Worm (Caenorhabditis elegans) whole organism, L4 larva: ENCODE measurements around the gene sdz-10.

Source experiments
- F49E8.2 ChIP-seq: sonication (generic microtip); optimal IDR thresholded peaks from 2 replicates; lab custom pipeline; 2016; ENCODE audit warnings: missing compliant biosample characterization, mild to moderate bottlenecking, missing genetic modification characterization, borderline replicate concordance
- T26A8.4 ChIP-seq: fragments of 200-800 bp; sonication (Bioruptor generic); IDR thresholded peaks from 2 replicates; pipeline ENCODE4 v1.3.6; 2022; ENCODE audit warnings: missing genetic modification characterization, missing compliant biosample characterization
- Y48G9A.11 ChIP-seq: fragments of 200-800 bp; sonication (Bioruptor generic); IDR thresholded peaks from 2 replicates; pipeline ENCODE4 v1.3.6; 2022; ENCODE audit warnings: missing genetic modification reagents, missing genetic modification characterization, missing compliant biosample characterization
- Y75B8A.6 ChIP-seq: fragments of 200-800 bp; sonication (Bioruptor generic); IDR thresholded peaks from 2 replicates; pipeline ENCODE4 v1.3.6; 2022; ENCODE audit warnings: missing genetic modification reagents, missing genetic modification characterization, missing compliant biosample characterization
- aha-1 ChIP-seq: fragments of 150-350 bp; peaks from one replicate; lab custom pipeline; 2014; ENCODE audit warnings: missing biosample characterization, missing genetic modification characterization
- arid-1 ChIP-seq: fragments of 200-800 bp; sonication (Bioruptor generic); conservative IDR thresholded peaks from 2 replicates; pipeline ENCODE4 v1.3.6; 2022; ENCODE audit warnings: missing genetic modification reagents, missing genetic modification characterization, missing compliant biosample characterization
- ceh-20 ChIP-seq: fragments of 200-800 bp; sonication (Bioruptor generic); IDR thresholded peaks from 2 replicates; pipeline ENCODE4 v1.3.6; 2022; ENCODE audit warnings: missing genetic modification reagents, missing genetic modification characterization, missing compliant biosample characterization
- ceh-28 ChIP-seq: fragments of 150-350 bp; optimal IDR thresholded peaks from 2 replicates; lab custom pipeline; 2014; ENCODE audit warnings: missing biosample characterization, missing genetic modification reagents, missing genetic modification characterization
- ceh-32 ChIP-seq: sonication (generic microtip); optimal IDR thresholded peaks from 2 replicates; lab custom pipeline; 2016; ENCODE audit warnings: mild to moderate bottlenecking, missing genetic modification characterization, missing compliant biosample characterization; ENCODE audit not compliant: poor library complexity
- ceh-44 ChIP-seq: fragments of 200-800 bp; sonication (Bioruptor generic); IDR thresholded peaks from 2 replicates; pipeline ENCODE4 v1.3.6; 2022; ENCODE audit warnings: missing genetic modification reagents, missing genetic modification characterization, missing compliant biosample characterization
- ces-1 ChIP-seq: fragments of 150-350 bp; sonication (generic microtip); optimal IDR thresholded peaks from 4 replicates; lab custom pipeline; 2014; ENCODE audit warnings: missing biosample characterization, missing genetic modification reagents, missing genetic modification characterization
- daf-16 ChIP-seq, 3 experiments: sonication (generic microtip); optimal IDR thresholded peaks; 2 replicates each; lab custom pipeline; 2016 to 2017; ENCODE audit warnings: missing genetic modification characterization in 3 of 3, missing genetic modification reagents in 3 of 3, mild to moderate bottlenecking in 2 of 3, missing compliant biosample characterization in 2 of 3, missing biosample characterization in 1 of 3, moderate library complexity in 1 of 3
- daf-19 ChIP-seq: fragments of 200-800 bp; sonication (Bioruptor generic); conservative IDR thresholded peaks from 2 replicates; pipeline ENCODE4 v1.3.6; 2022; ENCODE audit warnings: missing genetic modification characterization, missing compliant biosample characterization
- daf-8 ChIP-seq: fragments of 200-800 bp; sonication (Bioruptor generic); IDR thresholded peaks from 2 replicates; pipeline ENCODE4 v1.3.6; 2022; ENCODE audit warnings: missing genetic modification characterization, missing compliant biosample characterization
- dmd-8 ChIP-seq: fragments of 200-800 bp; sonication (Bioruptor generic); IDR thresholded peaks from 2 replicates; pipeline ENCODE4 v1.3.6; 2022; ENCODE audit warnings: missing genetic modification characterization, missing compliant biosample characterization
- dmd-9 ChIP-seq: fragments of 200-800 bp; sonication (Bioruptor generic); IDR thresholded peaks from 2 replicates; pipeline ENCODE4 v1.3.6; 2022; ENCODE audit warnings: missing genetic modification reagents, missing genetic modification characterization, missing compliant biosample characterization
- dpl-1 ChIP-seq: fragments of 150-350 bp; optimal IDR thresholded peaks from 2 replicates; lab custom pipeline; 2014; ENCODE audit warnings: missing biosample characterization, missing genetic modification reagents, missing genetic modification characterization
- fkh-10 ChIP-seq: fragments of 150-350 bp; optimal IDR thresholded peaks from 2 replicates; lab custom pipeline; 2014; ENCODE audit warnings: missing biosample characterization, missing genetic modification reagents, missing genetic modification characterization
- fos-1 ChIP-seq: fragments of 150-350 bp; optimal IDR thresholded peaks from 2 replicates; lab custom pipeline; 2014; ENCODE audit warnings: missing biosample characterization, missing genetic modification characterization
- hlh-11 ChIP-seq: fragments of 200-800 bp; sonication (Bioruptor generic); optimal IDR thresholded peaks from 2 replicates; lab custom pipeline; 2018; ENCODE audit warnings: mild to moderate bottlenecking, missing genetic modification characterization, missing compliant biosample characterization
- hmg-1.1 ChIP-seq: fragments of 200-800 bp; sonication (Bioruptor generic); IDR thresholded peaks from 2 replicates; pipeline ENCODE4 v1.3.6; 2022; ENCODE audit warnings: missing genetic modification reagents, missing genetic modification characterization, missing compliant biosample characterization
- jun-1 ChIP-seq: fragments of 150-350 bp; optimal IDR thresholded peaks from 2 replicates; lab custom pipeline; 2014; ENCODE audit warnings: missing biosample characterization, missing genetic modification reagents, missing genetic modification characterization
- lim-7 ChIP-seq: fragments of 200-800 bp; sonication (Bioruptor generic); IDR thresholded peaks from 2 replicates; pipeline ENCODE4 v1.3.6; 2022; ENCODE audit warnings: missing genetic modification characterization, missing compliant biosample characterization
- lin-13 ChIP-seq: fragments of 150-350 bp; optimal IDR thresholded peaks from 2 replicates; lab custom pipeline; 2014; ENCODE audit warnings: missing biosample characterization, missing genetic modification reagents, missing genetic modification characterization
- lin-15B ChIP-seq: fragments of 150-350 bp; sonication (generic microtip); optimal IDR thresholded peaks from 3 replicates; lab custom pipeline; 2014; ENCODE audit warnings: missing biosample characterization, missing genetic modification characterization
- mdl-1 ChIP-seq, 2 experiments: fragments of 150-350 bp in 1 of 2; sonication (generic microtip) in 1 of 2; optimal IDR thresholded peaks; 2 replicates each; lab custom pipeline; 2014 to 2017; ENCODE audit warnings: missing biosample characterization in 2 of 2, missing genetic modification characterization in 2 of 2
- mes-2 ChIP-seq: sonication (generic microtip); optimal IDR thresholded peaks from 2 replicates; lab custom pipeline; 2016; ENCODE audit warnings: missing genotype, mild to moderate bottlenecking, missing genetic modification characterization, missing compliant biosample characterization; ENCODE audit not compliant: poor library complexity, severe bottlenecking
- nhr-25 ChIP-seq: sonication (generic microtip); optimal IDR thresholded peaks from 2 replicates; lab custom pipeline; 2017; ENCODE audit warnings: missing genetic modification characterization, mild to moderate bottlenecking, missing compliant biosample characterization, antibody characterized with exemption, moderate library complexity, borderline replicate concordance; ENCODE audit not compliant: insufficient read depth
- nhr-48 ChIP-seq: sonication (generic microtip); optimal IDR thresholded peaks from 2 replicates; lab custom pipeline; 2016; ENCODE audit warnings: mild to moderate bottlenecking, missing genetic modification characterization, missing compliant biosample characterization
- nhr-76 ChIP-seq: fragments of 150-350 bp; optimal IDR thresholded peaks from 2 replicates; lab custom pipeline; 2014; ENCODE audit warnings: missing biosample characterization, missing genetic modification characterization
- rbr-2 ChIP-seq: sonication (generic microtip); optimal IDR thresholded peaks from 2 replicates; lab custom pipeline; 2016; ENCODE audit warnings: missing genotype, missing genetic modification characterization, missing compliant biosample characterization
- sdz-12 ChIP-seq: fragments of 200-800 bp; sonication (Bioruptor generic); optimal IDR thresholded peaks from 2 replicates; lab custom pipeline; 2018; ENCODE audit warnings: mild to moderate bottlenecking, missing genetic modification characterization, missing compliant biosample characterization
- set-16 ChIP-seq: fragments of 200-800 bp; sonication (Bioruptor generic); IDR thresholded peaks from 2 replicates; pipeline ENCODE4 v1.3.6; 2022; ENCODE audit warnings: missing genetic modification reagents, missing genetic modification characterization, missing compliant biosample characterization
- snpc-1.2 ChIP-seq: fragments of 200-800 bp; sonication (Bioruptor generic); IDR thresholded peaks from 2 replicates; pipeline ENCODE4 v1.3.6; 2022; ENCODE audit warnings: missing genetic modification reagents, missing genetic modification characterization, missing compliant biosample characterization
- snpc-4 ChIP-seq: fragments of 150-350 bp; optimal IDR thresholded peaks from 2 replicates; lab custom pipeline; 2014; ENCODE audit warnings: missing biosample characterization, missing genetic modification characterization
- unc-62 ChIP-seq, 3 experiments: fragments of 150-350 bp in 1 of 3; sonication (generic microtip); optimal IDR thresholded peaks in 2 of 3; peaks in 1 of 3; 1 replicate in 1 of 3; 2 replicates in 2 of 3; lab custom pipeline; 2014 to 2017; ENCODE audit warnings: missing biosample characterization in 3 of 3, missing genetic modification characterization in 3 of 3, missing genetic modification reagents in 3 of 3, missing genotype in 1 of 3
- zfp-2 ChIP-seq: sonication (generic microtip); optimal IDR thresholded peaks from 2 replicates; lab custom pipeline; 2016; ENCODE audit warnings: mild to moderate bottlenecking, missing genetic modification characterization, missing compliant biosample characterization
- zfp-3 ChIP-seq: fragments of 200-800 bp; sonication (Bioruptor generic); conservative IDR thresholded peaks from 2 replicates; pipeline ENCODE4 v1.3.6; 2022; ENCODE audit warnings: missing genetic modification reagents, missing genetic modification characterization, missing compliant biosample characterization
- ztf-11 ChIP-seq: fragments of 150-350 bp; optimal IDR thresholded peaks from 2 replicates; lab custom pipeline; 2014; ENCODE audit warnings: missing biosample characterization, missing genetic modification characterization
- ztf-7 ChIP-seq: fragments of 150-350 bp; optimal IDR thresholded peaks from 2 replicates; lab custom pipeline; 2014; ENCODE audit warnings: missing biosample characterization, missing genetic modification characterization

sdz-10 gene

DNA sequence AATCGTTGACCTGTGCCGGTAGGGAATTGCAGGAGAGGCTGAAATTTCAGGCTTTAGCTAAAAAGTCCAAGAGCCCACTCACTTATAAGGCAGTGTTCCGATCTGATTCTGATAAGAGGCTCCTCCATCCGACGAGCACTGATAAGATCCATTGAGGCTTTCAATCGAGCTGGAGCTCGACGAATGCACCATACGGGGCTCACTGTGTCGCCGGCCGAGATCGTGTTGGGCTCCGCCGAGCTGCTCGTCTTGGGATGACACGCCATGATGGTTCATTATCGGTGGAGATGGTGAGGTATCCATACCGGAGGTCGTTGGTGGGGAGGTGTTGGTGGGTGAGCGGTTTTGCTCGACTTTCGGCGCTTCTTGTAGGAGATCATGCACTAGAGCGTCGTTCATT lies 24.4 kb upstream of the sdz-10 start:
- TF ChIP-seq snpc-1.2 (GFP tag; lab: Robert Waterston, UW) (no peak), set-16 (GFP tag; lab: Robert Waterston, UW) (peak; percentile 48; the same call in 1 of the 2 replicates), daf-19 (no peak), jun-1 (tag; lab: Kevin White, UChicago) (no peak), Y48G9A.11 (GFP tag; lab: Robert Waterston, UW) (no peak; the same call in 1 of the 2 replicates), zfp-3 (no peak), nhr-25 (tag; lab: Kevin White, UChicago) (no peak)

DNA sequence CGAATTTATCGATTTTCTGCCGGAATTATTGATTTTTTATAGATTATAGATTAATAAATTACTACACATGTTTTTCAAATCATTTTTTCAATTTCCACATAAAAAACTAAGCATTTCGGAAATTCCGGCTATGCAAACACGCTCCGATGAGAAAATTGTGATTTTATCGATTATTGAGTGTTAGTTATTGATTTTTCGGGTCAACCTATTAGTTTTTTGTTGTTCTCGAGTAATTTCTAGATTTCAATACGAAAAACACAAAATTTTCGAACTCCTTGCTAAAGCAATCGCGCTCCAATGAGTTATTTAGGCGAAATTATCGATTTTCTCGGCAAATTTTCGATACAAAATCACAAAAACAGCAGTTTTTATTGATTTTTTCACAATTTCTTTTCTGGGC lies 23.3 kb upstream of the sdz-10 start:
- TF ChIP-seq nhr-48 (tag; lab: Kevin White, UChicago) = no peak
- no peak for TF ChIP-seq F49E8.2
- peak in 1 of 2 experiments; percentile 51 for TF ChIP-seq unc-62 (GFP tag; optimal IDR thresholded peaks at IDR 0.05 in 1 of 2; lab: Kevin White, UChicago)
- no peak for TF ChIP-seq unc-62 (tag; optimal IDR thresholded peaks at IDR 0.05; lab: Kevin White, UChicago)
- no peak for TF ChIP-seq ces-1 (GFP tag; lab: Kevin White, UChicago)
- TF ChIP-seq lin-15B (tag; lab: Kevin White, UChicago) = no peak
- TF ChIP-seq zfp-2 (tag; lab: Kevin White, UChicago) = no peak
- TF ChIP-seq ceh-28 (tag; lab: Kevin White, UChicago) = peak; percentile 75
- TF ChIP-seq lim-7 (GFP tag; lab: Robert Waterston, UW) = no peak
- TF ChIP-seq, all 104 proteins: peak for 2

DNA sequence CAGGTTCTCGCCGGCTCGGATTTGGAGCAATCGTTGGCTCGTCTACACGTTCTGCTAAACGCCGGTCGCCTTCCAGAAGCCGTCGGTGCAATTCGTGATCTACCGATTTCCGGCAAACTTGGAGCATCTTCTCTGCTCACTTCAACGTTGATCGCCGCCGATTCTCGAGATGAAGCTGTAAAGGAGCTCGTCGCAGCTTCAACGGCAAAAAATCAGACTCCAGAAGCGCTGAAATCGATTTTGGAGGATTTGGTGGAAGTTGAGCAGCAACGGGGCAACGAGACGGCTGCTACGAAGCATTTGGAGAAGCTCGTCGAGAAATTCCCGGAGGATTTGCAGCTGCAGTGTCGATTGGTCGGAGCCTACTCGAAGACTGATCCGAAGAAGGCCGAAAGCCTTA lies 19.6 kb upstream of the sdz-10 start:
- TF ChIP-seq arid-1 = no peak
- peak; percentile 56 for TF ChIP-seq set-16 (GFP tag; lab: Robert Waterston, UW)

DNA sequence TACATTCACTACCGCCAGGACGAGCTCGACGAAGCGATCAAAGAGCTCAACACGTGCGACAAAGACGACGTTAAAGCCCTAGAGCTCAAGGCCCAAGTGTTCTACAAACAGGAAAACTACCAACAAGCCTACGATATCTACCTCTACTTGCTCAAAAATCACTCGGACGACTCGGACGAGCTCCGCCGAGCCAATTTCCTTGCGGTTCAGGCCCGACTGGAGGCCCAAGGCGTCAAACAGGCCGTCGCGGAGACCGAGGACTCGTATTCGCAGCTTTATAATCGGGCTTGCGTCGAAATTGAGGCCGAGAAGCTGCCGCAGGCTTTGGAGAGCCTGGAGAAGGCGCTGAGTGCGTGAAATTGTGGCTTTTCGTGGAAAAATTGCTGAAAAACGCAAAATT lies 15.8 kb upstream of the sdz-10 start:
- TF ChIP-seq daf-8 (GFP tag; lab: Robert Waterston, UW) (no peak), unc-62 (GFP tag; optimal IDR thresholded peaks at IDR 0.05 in 1 of 2; lab: Kevin White, UChicago) (peak in 1 of 2 experiments; percentile 81), unc-62 (tag; optimal IDR thresholded peaks at IDR 0.05; lab: Kevin White, UChicago) (no peak), lin-15B (tag; lab: Kevin White, UChicago) (no peak), set-16 (GFP tag; lab: Robert Waterston, UW) (peak; percentile 76), sdz-12 (GFP tag; lab: Kevin White, UChicago) (no peak)
- TF ChIP-seq, all 104 proteins: peak for 2

DNA sequence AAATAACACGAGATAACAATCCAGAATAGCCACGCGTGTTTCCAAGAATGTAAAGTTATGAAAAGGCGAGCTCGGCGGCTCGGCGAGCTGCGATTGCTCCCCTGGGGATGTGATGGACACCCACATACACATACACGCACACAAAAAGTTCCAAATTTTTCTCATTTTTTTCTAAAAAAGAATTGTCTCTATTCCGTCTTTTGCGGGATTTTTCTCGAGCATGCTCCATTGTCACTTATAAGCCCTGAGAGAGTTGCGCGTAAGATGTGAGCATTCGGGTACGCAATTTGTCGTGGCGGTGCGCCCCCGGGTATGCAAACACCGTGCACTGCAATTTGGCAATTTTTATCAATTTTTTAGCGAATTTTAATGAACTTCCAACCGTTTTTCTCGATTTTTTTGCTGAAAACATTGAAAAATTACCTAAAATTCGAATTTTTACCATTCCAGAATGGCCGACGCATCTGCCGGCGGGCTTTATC lies 15.0 kb upstream of the sdz-10 start, which contains the start of the genes F08D12.12 and srpa-72:
Gene F08D12.12 (minus strand): TSS at position 51 of the 482 bp plus-strand sequence.
Gene srpa-72 (plus strand): TSS at position 451 of the 482 bp plus-strand sequence.
- TF ChIP-seq unc-62 (GFP tag; optimal IDR thresholded peaks at IDR 0.05 in 1 of 2; lab: Kevin White, UChicago) = peak in 1 of 2 experiments; percentile 55
- TF ChIP-seq unc-62 (tag; optimal IDR thresholded peaks at IDR 0.05; lab: Kevin White, UChicago) = no peak
- TF ChIP-seq dmd-8 (GFP tag; lab: Robert Waterston, UW) = no peak
- peak; percentile 37 for TF ChIP-seq dpl-1 (GFP tag; lab: Kevin White, UChicago)
- TF ChIP-seq daf-16 (GFP tag; optimal IDR thresholded peaks at IDR 0.05; lab: Kevin White, UChicago) = no peak
- TF ChIP-seq daf-16 (tag; optimal IDR thresholded peaks at IDR 0.05; lab: Kevin White, UChicago) = no peak
- TF ChIP-seq mes-2 (tag; lab: Kevin White, UChicago) = peak; percentile 74
- TF ChIP-seq nhr-76 (tag; lab: Kevin White, UChicago) = no peak
- 0 out of 2 replicates have a peak, but pooled peaks have one; percentile 28 for TF ChIP-seq ceh-44
- no peak for TF ChIP-seq fos-1 (tag; lab: Kevin White, UChicago)
- no peak for TF ChIP-seq ztf-11 (tag; lab: Kevin White, UChicago)
- TF ChIP-seq hlh-11 (tag; lab: Kevin White, UChicago) = peak; percentile 28
- no peak for TF ChIP-seq ztf-7
- TF ChIP-seq lin-13 (GFP tag; lab: Kevin White, UChicago) = no peak
- no peak for TF ChIP-seq F49E8.2
- TF ChIP-seq dmd-9 = no peak
- TF ChIP-seq daf-19 = no peak
- no peak for TF ChIP-seq fkh-10 (GFP tag; lab: Kevin White, UChicago)
- no peak for TF ChIP-seq snpc-4
- no peak for TF ChIP-seq aha-1 (tag; lab: Kevin White, UChicago)
- no peak for TF ChIP-seq ceh-32 (tag; lab: Kevin White, UChicago)
- no peak for TF ChIP-seq Y75B8A.6
- peak; percentile 21 for TF ChIP-seq rbr-2 (tag; lab: Kevin White, UChicago)
- no peak for TF ChIP-seq set-16 (GFP tag; lab: Robert Waterston, UW)
- TF ChIP-seq arid-1 = no peak
- no peak for TF ChIP-seq T26A8.4 (GFP tag; lab: Robert Waterston, UW)
- peak; percentile 59 for TF ChIP-seq hmg-1.1 (GFP tag; lab: Robert Waterston, UW)
- TF ChIP-seq ceh-20 (GFP tag; lab: Robert Waterston, UW) = 0 out of 2 replicates have a peak, but pooled peaks have one; percentile 9
- no peak for TF ChIP-seq mdl-1 (tag; optimal IDR thresholded peaks at IDR 0.05; lab: Kevin White, UChicago)
